Fruit fly (Drosophila melanogaster) whole organism, embryonic: ENCODE results near the gene CG33795.

Experiments
- CG14050 ChIP-seq: fragments of 200-800 bp; sonication (Bioruptor generic); IDR thresholded peaks from 3 replicates; pipeline ENCODE4 v1.3.6; 2022; ENCODE audit warnings: missing biosample characterization, missing genetic modification characterization
- CG14965 ChIP-seq: fragments of 200-800 bp; sonication (Bioruptor generic); optimal IDR thresholded peaks from 2 replicates; lab custom pipeline; 2016; ENCODE audit warnings: missing biosample characterization, missing genetic modification characterization, borderline replicate concordance
- CG15514 ChIP-seq: fragments of 200-800 bp; sonication (Bioruptor generic); optimal IDR thresholded peaks from 3 replicates; lab custom pipeline; 2017; ENCODE audit warnings: missing biosample characterization, missing genetic modification characterization, mild to moderate bottlenecking, moderate library complexity, missing genetic modification reagents
- CG1647 ChIP-seq: fragments of 200-800 bp; sonication (Bioruptor generic); optimal IDR thresholded peaks from 3 replicates; lab custom pipeline; 2016; ENCODE audit warnings: missing biosample characterization, missing genetic modification characterization
- CG18476 ChIP-seq: fragments of 200-800 bp; sonication (Bioruptor generic); optimal IDR thresholded peaks from 2 replicates; lab custom pipeline; 2016; ENCODE audit warnings: missing biosample characterization, mild to moderate bottlenecking, missing genetic modification characterization
- CG2129 ChIP-seq: fragments of 200-800 bp; sonication (Bioruptor generic); IDR thresholded peaks from 2 replicates; pipeline ENCODE4 v1.3.6; 2022; ENCODE audit warnings: missing biosample characterization, missing genetic modification characterization; ENCODE audit not compliant: partially characterized antibody
- CG2889 ChIP-seq: fragments of 200-800 bp; sonication (Bioruptor generic); IDR thresholded peaks from 3 replicates; pipeline ENCODE4 v1.3.6; 2022; ENCODE audit warnings: missing biosample characterization, missing genetic modification characterization
- Oaz ChIP-seq: fragments of 200-800 bp; sonication (Bioruptor generic); IDR thresholded peaks from 2 replicates; pipeline ENCODE4 v1.3.6; 2022; ENCODE audit warnings: missing biosample characterization, missing genetic modification characterization
- YL-1 ChIP-seq: fragments of 200-800 bp; sonication (Bioruptor generic); optimal IDR thresholded peaks from 3 replicates; lab custom pipeline; 2017; ENCODE audit warnings: missing biosample characterization, mild to moderate bottlenecking, missing genetic modification characterization
- pros ChIP-seq: fragments of 200-800 bp; sonication (Bioruptor generic); optimal IDR thresholded peaks from 3 replicates; lab custom pipeline; 2019; ENCODE audit warnings: missing biosample characterization, mild to moderate bottlenecking, missing genetic modification characterization, moderate library complexity
- stwl ChIP-seq: fragments of 200-800 bp; sonication (Bioruptor generic); optimal IDR thresholded peaks from 3 replicates; lab custom pipeline; 2018; ENCODE audit warnings: missing biosample characterization, mild to moderate bottlenecking, missing genetic modification characterization, moderate library complexity

DNA sequence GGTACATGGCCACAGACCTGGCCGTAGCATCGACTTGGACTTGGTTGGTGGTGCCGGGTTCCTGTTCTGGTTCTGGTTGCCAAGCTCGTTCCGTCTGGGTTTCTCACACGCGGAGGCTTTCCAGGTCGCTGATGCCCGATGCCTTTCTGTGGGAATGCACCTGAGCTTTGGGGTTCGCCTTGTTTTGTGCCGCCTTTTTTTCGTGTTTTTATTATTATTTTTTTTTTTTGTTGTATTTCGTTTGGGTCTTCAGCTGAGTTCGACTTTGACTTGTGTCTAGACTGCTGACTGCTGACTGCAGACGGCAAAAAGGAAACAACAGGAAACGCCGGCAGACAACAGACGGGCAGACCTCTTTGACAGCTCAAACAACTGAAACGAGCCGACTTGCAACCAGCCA, 38.5 kb upstream of the CG33795 start:
- TF ChIP-seq pros (no peak), CG2889 (no peak), YL-1 (GFP tag; lab: Kevin White, UChicago) (no peak), CG14965 (GFP tag; lab: Kevin White, UChicago) (no peak), stwl (tag; lab: Kevin White, UChicago) (no peak), CG14050 (no peak), CG18476 (GFP tag; lab: Kevin White, UChicago) (no peak), CG1647 (GFP tag; lab: Kevin White, UChicago) (no peak), CG15514 (GFP tag; lab: Kevin White, UChicago) (no peak), Oaz (GFP tag; lab: Robert Waterston, UW) (no peak), CG2129 (GFP tag; lab: Robert Waterston, UW) (no peak)
